Fruit fly (Drosophila melanogaster) whole organism, prepupa: ENCODE measurements around the gene CG15740.

ENCODE experiments used
- CG10669 ChIP-seq: fragments of 200-800 bp; sonication (Bioruptor generic); optimal IDR thresholded peaks from 3 replicates; lab custom pipeline; 2018; ENCODE audit warnings: missing biosample characterization, mild to moderate bottlenecking, missing genetic modification characterization, moderate library complexity
- CG11762 ChIP-seq: fragments of 200-800 bp; sonication (Bioruptor generic); optimal IDR thresholded peaks from 3 replicates; lab custom pipeline; 2016; ENCODE audit warnings: missing biosample characterization, missing genetic modification characterization; ENCODE audit not compliant: insufficient read depth
- CG11902 ChIP-seq: fragments of 200-800 bp; sonication (Bioruptor generic); optimal IDR thresholded peaks from 3 replicates; lab custom pipeline; 2016; ENCODE audit warnings: missing biosample characterization, missing genetic modification characterization
- CG15336 ChIP-seq: fragments of 200-800 bp; sonication (Bioruptor generic); IDR thresholded peaks from 2 replicates; pipeline ENCODE4 v1.3.6; 2022; ENCODE audit warnings: missing biosample characterization, missing genetic modification characterization
- CG1621 ChIP-seq: fragments of 200-800 bp; sonication (Bioruptor generic); optimal IDR thresholded peaks from 3 replicates; lab custom pipeline; 2018; ENCODE audit warnings: missing biosample characterization, mild to moderate bottlenecking, missing genetic modification characterization
- CG3032 ChIP-seq: fragments of 200-800 bp; optimal IDR thresholded peaks from 2 replicates; lab custom pipeline; 2019; ENCODE audit warnings: missing biosample characterization, mild to moderate bottlenecking, missing genetic modification characterization, moderate library complexity
- CG31627 ChIP-seq: fragments of 200-800 bp; sonication (Bioruptor generic); optimal IDR thresholded peaks from 3 replicates; lab custom pipeline; 2016; ENCODE audit warnings: missing biosample characterization, missing genetic modification characterization
- CG32006 ChIP-seq: fragments of 200-800 bp; sonication (Bioruptor generic); optimal IDR thresholded peaks from 3 replicates; lab custom pipeline; 2017; ENCODE audit warnings: missing biosample characterization, mild to moderate bottlenecking, missing genetic modification characterization
- CG3919 ChIP-seq: fragments of 200-800 bp; sonication (Bioruptor generic); optimal IDR thresholded peaks from 3 replicates; lab custom pipeline; 2016; ENCODE audit warnings: missing biosample characterization, missing genetic modification characterization
- CG4318 ChIP-seq: fragments of 200-800 bp; sonication (Bioruptor generic); optimal IDR thresholded peaks from 3 replicates; lab custom pipeline; 2017; ENCODE audit warnings: missing biosample characterization, mild to moderate bottlenecking, missing genetic modification characterization
- CG6163 ChIP-seq: fragments of 200-800 bp; sonication (Bioruptor generic); IDR thresholded peaks from 3 replicates; pipeline ENCODE4 v1.3.6; 2022; ENCODE audit warnings: missing biosample characterization, missing genetic modification characterization
- CG6808 ChIP-seq: fragments of 200-800 bp; sonication (Bioruptor generic); optimal IDR thresholded peaks from 3 replicates; lab custom pipeline; 2017; ENCODE audit warnings: missing biosample characterization, missing genetic modification characterization, mild to moderate bottlenecking, moderate library complexity, missing genetic modification reagents
- CG6854 ChIP-seq: fragments of 200-800 bp; sonication (Bioruptor generic); optimal IDR thresholded peaks from 2 replicates; lab custom pipeline; 2017; ENCODE audit warnings: missing biosample characterization, mild to moderate bottlenecking, missing genetic modification characterization
- CG8119 ChIP-seq: fragments of 200-800 bp; sonication (Bioruptor generic); IDR thresholded peaks from 3 replicates; pipeline ENCODE4 v1.3.6; 2022; ENCODE audit warnings: missing biosample characterization, missing genetic modification characterization
- CG9139 ChIP-seq: fragments of 200-800 bp; sonication (Bioruptor generic); optimal IDR thresholded peaks from 3 replicates; lab custom pipeline; 2017; ENCODE audit warnings: missing biosample characterization, mild to moderate bottlenecking, missing genetic modification characterization
- Eip75B ChIP-seq: fragments of 200-800 bp; sonication (Bioruptor generic); optimal IDR thresholded peaks from 3 replicates; lab custom pipeline; 2016; ENCODE audit warnings: missing biosample characterization, missing genetic modification characterization
- Eip78C ChIP-seq: fragments of 200-800 bp; sonication (Bioruptor generic); peaks from one replicate; lab custom pipeline; 2016; ENCODE audit warnings: missing biosample characterization, missing genetic modification characterization
- Eip93F ChIP-seq: fragments of 200-800 bp; sonication (Bioruptor generic); optimal IDR thresholded peaks from 2 replicates; lab custom pipeline; 2016; ENCODE audit warnings: missing biosample characterization, mild to moderate bottlenecking, missing genetic modification characterization
- Ets21C ChIP-seq: fragments of 200-800 bp; sonication (Bioruptor generic); optimal IDR thresholded peaks from 3 replicates; lab custom pipeline; 2016; ENCODE audit warnings: missing biosample characterization, missing genetic modification characterization
- Hr38 ChIP-seq: sonication (Bioruptor generic); optimal IDR thresholded peaks from 2 replicates; lab custom pipeline; 2016; ENCODE audit warnings: missing biosample characterization, missing genetic modification characterization
- Hr39 ChIP-seq: fragments of 200-800 bp; sonication (Bioruptor generic); optimal IDR thresholded peaks from 2 replicates; lab custom pipeline; 2016; ENCODE audit warnings: missing biosample characterization, missing genetic modification characterization
- Hr4 ChIP-seq: fragments of 200-800 bp; sonication (Bioruptor generic); optimal IDR thresholded peaks from 3 replicates; lab custom pipeline; 2016; ENCODE audit warnings: missing biosample characterization, missing genetic modification characterization
- Lpt ChIP-seq: fragments of 200-800 bp; sonication (Bioruptor generic); optimal IDR thresholded peaks from 3 replicates; lab custom pipeline; 2016; ENCODE audit warnings: missing biosample characterization, missing genetic modification characterization
- Met ChIP-seq: fragments of 200-800 bp; sonication (Bioruptor generic); optimal IDR thresholded peaks from 3 replicates; lab custom pipeline; 2016; ENCODE audit warnings: missing biosample characterization, missing genetic modification characterization
- OdsH ChIP-seq: fragments of 200-800 bp; sonication (Bioruptor generic); optimal IDR thresholded peaks from 3 replicates; lab custom pipeline; 2016; ENCODE audit warnings: missing biosample characterization, missing genetic modification characterization
- Sox14 ChIP-seq: fragments of 200-800 bp; sonication (Bioruptor generic); optimal IDR thresholded peaks from 3 replicates; lab custom pipeline; 2016; ENCODE audit warnings: missing biosample characterization, missing genetic modification characterization
- Sox15 ChIP-seq: fragments of 200-800 bp; sonication (Bioruptor generic); optimal IDR thresholded peaks from 3 replicates; lab custom pipeline; 2016; ENCODE audit warnings: missing biosample characterization, missing genetic modification characterization
- acj6 ChIP-seq: fragments of 200-800 bp; sonication (Bioruptor generic); optimal IDR thresholded peaks from 3 replicates; lab custom pipeline; 2016; ENCODE audit warnings: missing biosample characterization, missing genetic modification characterization
- cyc ChIP-seq: fragments of 200-800 bp; sonication (Bioruptor generic); optimal IDR thresholded peaks from 3 replicates; lab custom pipeline; 2016; ENCODE audit warnings: missing biosample characterization, missing genetic modification characterization
- dsx ChIP-seq: fragments of 200-800 bp; optimal IDR thresholded peaks from 3 replicates; lab custom pipeline; 2019; ENCODE audit warnings: missing biosample characterization, mild to moderate bottlenecking, missing genetic modification characterization, moderate library complexity; ENCODE audit not compliant: poor library complexity, severe bottlenecking
- eg ChIP-seq: fragments of 200-800 bp; sonication (Bioruptor generic); IDR thresholded peaks from 3 replicates; pipeline ENCODE4 v1.3.6; 2022; ENCODE audit warnings: missing biosample characterization, missing genetic modification characterization
- esn ChIP-seq: fragments of 200-800 bp; sonication (Bioruptor generic); optimal IDR thresholded peaks from 2 replicates; lab custom pipeline; 2016; ENCODE audit warnings: missing biosample characterization, mild to moderate bottlenecking, missing genetic modification characterization, moderate library complexity
- fd59A ChIP-seq: fragments of 200-800 bp; sonication (Bioruptor generic); optimal IDR thresholded peaks from 2 replicates; lab custom pipeline; 2017; ENCODE audit warnings: missing biosample characterization, mild to moderate bottlenecking, missing genetic modification characterization, missing genetic modification reagents
- fd85E ChIP-seq: fragments of 200-800 bp; sonication (Bioruptor generic); optimal IDR thresholded peaks from 3 replicates; lab custom pipeline; 2016; ENCODE audit warnings: missing biosample characterization, missing genetic modification characterization
- fkh ChIP-seq: fragments of 200-800 bp; sonication (Bioruptor generic); optimal IDR thresholded peaks from 3 replicates; lab custom pipeline; 2017; ENCODE audit warnings: missing biosample characterization, mild to moderate bottlenecking, missing genetic modification characterization, moderate library complexity
- lz ChIP-seq: fragments of 200-800 bp; sonication (Bioruptor generic); optimal IDR thresholded peaks from 3 replicates; lab custom pipeline; 2016; ENCODE audit warnings: missing biosample characterization, missing genetic modification characterization
- salr ChIP-seq, 2 experiments: fragments of 200-800 bp; sonication (Bioruptor generic); optimal IDR thresholded peaks; 3 replicates each; lab custom pipeline; 2016 to 2018; ENCODE audit warnings: missing biosample characterization in 2 of 2, missing genetic modification characterization in 2 of 2, mild to moderate bottlenecking in 1 of 2
- ss ChIP-seq, 2 experiments: fragments of 200-800 bp; sonication (Bioruptor generic); optimal IDR thresholded peaks; 2 replicates in 1 of 2; 3 replicates in 1 of 2; lab custom pipeline; 2017 to 2018; ENCODE audit warnings: mild to moderate bottlenecking in 2 of 2, missing biosample characterization in 2 of 2, missing genetic modification characterization in 2 of 2, moderate library complexity in 1 of 2
- svp ChIP-seq: fragments of 200-800 bp; sonication (Bioruptor generic); peaks from one replicate; lab custom pipeline; 2016; ENCODE audit warnings: missing biosample characterization, missing genetic modification characterization
- topi ChIP-seq: fragments of 200-800 bp; sonication (Bioruptor generic); optimal IDR thresholded peaks from 3 replicates; lab custom pipeline; 2016; ENCODE audit warnings: missing biosample characterization, missing genetic modification characterization
- vri ChIP-seq: fragments of 200-800 bp; sonication (Bioruptor generic); optimal IDR thresholded peaks from 3 replicates; lab custom pipeline; 2016; ENCODE audit warnings: missing biosample characterization, mild to moderate bottlenecking, missing genetic modification characterization

CG15740 gene

DNA sequence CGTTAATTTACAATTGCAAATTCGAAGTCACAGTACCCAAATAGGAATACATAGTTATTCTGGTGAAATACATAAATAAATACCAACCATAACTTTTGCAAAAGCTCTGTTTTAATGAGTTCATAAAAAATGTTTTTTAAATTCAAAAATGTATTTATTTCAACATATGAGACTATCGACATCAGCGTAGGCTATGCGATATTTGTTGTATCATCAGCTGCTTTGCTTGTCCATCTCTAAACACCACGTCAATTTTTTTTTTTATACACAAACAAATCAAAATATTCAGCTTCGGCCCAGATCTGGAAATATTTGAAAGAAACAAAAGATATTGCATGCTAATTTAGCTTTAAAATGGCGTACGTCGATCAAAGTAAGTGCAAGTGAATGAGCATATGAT lies 42.2 kb upstream of the CG15740 start, which contains the start of gene CG1840:
TSS of gene CG1840 (plus strand) at position 211 of the 400 bp plus-strand sequence.
- TF ChIP-seq Hr39 (GFP tag; lab: Kevin White, UChicago) = no peak
- TF ChIP-seq CG3919 (GFP tag; lab: Kevin White, UChicago) = no peak
- TF ChIP-seq esn (GFP tag; lab: Kevin White, UChicago) = peak; percentile 35
- TF ChIP-seq ss (GFP tag; optimal IDR thresholded peaks at IDR 0.05; lab: Kevin White, UChicago) = no peak
- peak; percentile 40 for TF ChIP-seq Eip78C
- no peak for TF ChIP-seq CG10669
- TF ChIP-seq cyc (GFP tag; lab: Kevin White, UChicago) = peak; percentile 5
- TF ChIP-seq vri (GFP tag; lab: Kevin White, UChicago) = no peak

DNA sequence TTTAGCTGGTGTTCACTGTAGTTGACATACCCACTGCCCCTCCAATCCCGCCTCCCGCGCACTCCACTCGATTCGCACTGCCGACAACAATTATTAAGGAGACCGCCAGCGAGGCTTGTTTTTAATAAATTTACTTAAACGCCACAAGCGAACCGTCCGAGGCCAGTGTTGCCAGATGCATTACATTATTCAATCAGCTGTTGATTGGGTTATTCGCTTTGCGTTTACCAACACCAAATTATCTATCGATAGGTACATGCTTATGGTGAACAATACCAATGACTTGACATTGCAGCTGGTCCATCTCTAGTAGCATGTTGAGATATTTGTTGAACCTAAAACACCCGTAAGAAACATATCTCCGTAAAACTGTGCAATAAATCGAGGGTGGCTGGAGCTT lies 41.1 kb upstream of the CG15740 start, which contains the start of the genes CG10353 and SelG:
TSS of gene CG10353 (minus strand) at position 187 of the 400 bp plus-strand sequence.
TSS of gene SelG (plus strand) at position 309 of the 400 bp plus-strand sequence.
- TF ChIP-seq cyc (GFP tag; lab: Kevin White, UChicago) = peak; percentile 40
- TF ChIP-seq CG6854 = peak; percentile 14
- TF ChIP-seq fkh (GFP tag; lab: Kevin White, UChicago) = peak; percentile 50
- TF ChIP-seq salr (GFP tag; optimal IDR thresholded peaks at IDR 0.05; lab: Kevin White, UChicago) = no peak
- TF ChIP-seq Lpt = no peak
- peak; percentile 50 for TF ChIP-seq esn (GFP tag; lab: Kevin White, UChicago)
- TF ChIP-seq CG3919 (GFP tag; lab: Kevin White, UChicago) = peak; percentile 34
- TF ChIP-seq CG31627 (GFP tag; lab: Kevin White, UChicago) = peak; percentile 31
- peak; percentile 25 for TF ChIP-seq Ets21C (GFP tag; lab: Kevin White, UChicago)
- peak; percentile 25 for TF ChIP-seq Hr39 (GFP tag; lab: Kevin White, UChicago)
- no peak for TF ChIP-seq CG10669
- peak; percentile 27 for TF ChIP-seq Met (GFP tag; lab: Kevin White, UChicago)
- no peak for TF ChIP-seq Sox15 (GFP tag; lab: Kevin White, UChicago)
- no peak for TF ChIP-seq CG4318 (GFP tag; lab: Kevin White, UChicago)
- peak; percentile 31 for TF ChIP-seq lz (GFP tag; lab: Kevin White, UChicago)
- no peak for TF ChIP-seq CG9139 (GFP tag; lab: Kevin White, UChicago)
- peak; percentile 29 for TF ChIP-seq Eip75B (GFP tag; lab: Kevin White, UChicago)
- no peak for TF ChIP-seq OdsH (GFP tag; lab: Kevin White, UChicago)
- TF ChIP-seq CG15336 = no peak
- TF ChIP-seq fd85E = no peak
- peak; percentile 37 for TF ChIP-seq topi (GFP tag; lab: Kevin White, UChicago)
- TF ChIP-seq eg (GFP tag; lab: Robert Waterston, UW) = no peak
- peak; percentile 28 for TF ChIP-seq Sox14 (GFP tag; lab: Kevin White, UChicago)
- no peak for TF ChIP-seq dsx (GFP tag; lab: Kevin White, UChicago)
- no peak for TF ChIP-seq CG11902 (GFP tag; lab: Kevin White, UChicago)
- peak; percentile 67 for TF ChIP-seq svp (GFP tag; lab: Kevin White, UChicago)
- no peak for TF ChIP-seq CG32006
- TF ChIP-seq CG3032 (tag; lab: Kevin White, UChicago) = no peak
- peak in 1 of 2 experiments; percentile 6 for TF ChIP-seq ss (GFP tag; optimal IDR thresholded peaks at IDR 0.05; lab: Kevin White, UChicago)
- TF ChIP-seq Eip78C = peak; percentile 70
- TF ChIP-seq CG1621 = peak; percentile 71

DNA sequence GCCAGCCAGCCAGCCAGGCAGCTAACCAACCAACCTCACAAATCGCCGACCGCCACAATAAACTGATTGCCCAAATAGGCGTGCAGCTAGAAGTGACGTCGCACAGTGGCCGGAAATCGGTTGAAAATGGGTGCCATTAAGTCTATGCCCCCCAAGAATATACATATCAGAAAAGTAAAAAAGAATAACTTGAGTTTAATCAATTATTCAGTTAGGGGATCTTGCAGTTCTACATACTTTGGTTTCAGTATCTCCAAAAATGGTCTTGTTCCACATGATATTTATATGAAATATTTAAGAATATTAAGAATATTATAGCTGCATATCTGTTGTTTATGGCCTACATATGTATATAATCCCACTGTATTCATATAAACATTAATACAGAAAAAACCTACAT lies 39.5 kb upstream of the CG15740 start:
- no peak for TF ChIP-seq Sox14 (GFP tag; lab: Kevin White, UChicago)
- no peak for TF ChIP-seq OdsH (GFP tag; lab: Kevin White, UChicago)
- TF ChIP-seq lz (GFP tag; lab: Kevin White, UChicago) = no peak
- no peak for TF ChIP-seq fd59A
- TF ChIP-seq CG8119 (GFP tag; lab: Robert Waterston, UW) = peak; percentile 43; the same call in 1 of the 3 replicates
- no peak for TF ChIP-seq acj6 (GFP tag; lab: Kevin White, UChicago)
- no peak for TF ChIP-seq Hr38 (GFP tag; lab: Kevin White, UChicago)
- TF ChIP-seq CG6163 (GFP tag; lab: Robert Waterston, UW) = no peak
- TF ChIP-seq Hr4 (GFP tag; lab: Kevin White, UChicago) = peak; percentile 22
- TF ChIP-seq Eip78C = peak; percentile 21
- no peak for TF ChIP-seq CG6808 (GFP tag; lab: Kevin White, UChicago)
- peak; percentile 31; the same call in 1 of the 2 replicates for TF ChIP-seq CG15336
- no peak for TF ChIP-seq CG9139 (GFP tag; lab: Kevin White, UChicago)
- TF ChIP-seq CG11902 (GFP tag; lab: Kevin White, UChicago) = no peak
- no peak for TF ChIP-seq CG6854
- TF ChIP-seq Eip93F = no peak
- no peak for TF ChIP-seq ss (GFP tag; optimal IDR thresholded peaks at IDR 0.05; lab: Kevin White, UChicago)
- no peak for TF ChIP-seq dsx (GFP tag; lab: Kevin White, UChicago)
- no peak for TF ChIP-seq CG11762 (GFP tag; lab: Kevin White, UChicago)
- no peak for TF ChIP-seq vri (GFP tag; lab: Kevin White, UChicago)
- TF ChIP-seq CG32006 = peak; percentile 52
- TF ChIP-seq, all 60 proteins: peak for 5
